Worm (Caenorhabditis elegans): ENCODE results near the gene ins-22.
A peak's percentile ranks its signal among the peaks of the same experiment; 100 is the strongest.

- TF ChIP-seq mab-5 (tag; optimal IDR thresholded peaks at IDR 0.05) (no peak), R02D3.7 (tag; optimal IDR thresholded peaks at IDR 0.05) (no peak), unc-39 (tag; optimal IDR thresholded peaks at IDR 0.05) (no peak), nhr-237 (tag; optimal IDR thresholded peaks at IDR 0.05) (no peak), lin-39 (tag; optimal IDR thresholded peaks at IDR 0.05) (no peak), lin-13 (GFP tag; optimal IDR thresholded peaks at IDR 0.05) (peak; percentile 33), snpc-4 (tag; optimal IDR thresholded peaks at IDR 0.05) (no peak), F13H6.1 (tag; optimal IDR thresholded peaks at IDR 0.05) (no peak), mbf-1 (tag; optimal IDR thresholded peaks at IDR 0.05) (no peak), unc-62 (GFP tag; optimal IDR thresholded peaks at IDR 0.05) (no peak), nhr-12 (tag; optimal IDR thresholded peaks at IDR 0.05) (no peak), ztf-4 (tag; optimal IDR thresholded peaks at IDR 0.05) (no peak), aly-2 (tag; optimal IDR thresholded peaks at IDR 0.05) (no peak), ztf-11 (tag; optimal IDR thresholded peaks at IDR 0.05) (no peak)
These were observed 9.6 kb upstream of the ins-22 start, which contains the start of gene rgs-1 for ce11 chrIII:10016413-10017051.

Data from whole organism, L2 larva.